Worm (Caenorhabditis elegans) whole organism, midembryonic: ENCODE results near the gene nhr-104.

Experiments used
- T22C8.4 ChIP-seq: fragments of 200-800 bp; sonication (Bioruptor generic); IDR thresholded peaks from 2 replicates; pipeline ENCODE4 v1.3.6; 2022; ENCODE audit warnings: missing genetic modification characterization, missing compliant biosample characterization
- cog-1 ChIP-seq: sonication (generic microtip); optimal IDR thresholded peaks from 2 replicates; lab custom pipeline; 2016; ENCODE audit warnings: missing genetic modification characterization, missing compliant biosample characterization
- flt-1 ChIP-seq: fragments of 200-800 bp; sonication (Bioruptor generic); IDR thresholded peaks from 2 replicates; pipeline ENCODE4 v1.3.6; 2022; ENCODE audit warnings: missing genetic modification characterization, missing compliant biosample characterization
- klf-2 ChIP-seq: fragments of 200-800 bp; sonication (Bioruptor generic); conservative IDR thresholded peaks from 2 replicates; pipeline ENCODE4 v1.3.6; 2022; ENCODE audit warnings: missing genetic modification reagents, missing genetic modification characterization, missing compliant biosample characterization
- med-1 ChIP-seq: sonication (generic microtip); optimal IDR thresholded peaks from 2 replicates; lab custom pipeline; 2017; ENCODE audit warnings: missing genetic modification characterization, mild to moderate bottlenecking, missing compliant biosample characterization, antibody characterized with exemption, missing genetic modification reagents; ENCODE audit not compliant: insufficient read depth
- ref-1 ChIP-seq: fragments of 200-800 bp; sonication (Bioruptor generic); conservative IDR thresholded peaks from 2 replicates; pipeline ENCODE4 v1.3.6; 2022; ENCODE audit warnings: missing genetic modification reagents, missing genetic modification characterization, missing compliant biosample characterization
- tab-1 ChIP-seq: fragments of 200-800 bp; sonication (Bioruptor generic); IDR thresholded peaks from 2 replicates; pipeline ENCODE4 v1.3.6; 2022; ENCODE audit warnings: missing genetic modification characterization, missing compliant biosample characterization
- ztf-23 ChIP-seq: fragments of 200-800 bp; sonication (Bioruptor generic); IDR thresholded peaks from 2 replicates; pipeline ENCODE4 v1.3.6; 2022; ENCODE audit warnings: missing genetic modification reagents, missing genetic modification characterization, missing compliant biosample characterization
- ztf-29 ChIP-seq: fragments of 200-800 bp; sonication (Bioruptor generic); IDR thresholded peaks from 2 replicates; pipeline ENCODE4 v1.3.6; 2022; ENCODE audit warnings: missing genetic modification reagents, missing genetic modification characterization, missing compliant biosample characterization

Gene nhr-104

ce11 chrIV:4776501-4776900 is 12.0 kb downstream of the nhr-104 start:
- TF ChIP-seq klf-2 (GFP tag; lab: Robert Waterston, UW) (no peak), tab-1 (GFP tag; lab: Robert Waterston, UW) (no peak)

- TF ChIP-seq cog-1 (tag; lab: Kevin White, UChicago) (no peak), med-1 (GFP tag; lab: Kevin White, UChicago) (no peak), ref-1 (GFP tag; lab: Robert Waterston, UW) (no peak), ztf-29 (GFP tag; lab: Robert Waterston, UW) (no peak), tab-1 (GFP tag; lab: Robert Waterston, UW) (no peak), T22C8.4 (GFP tag; lab: Robert Waterston, UW) (no peak), flt-1 (no peak), ztf-23 (GFP tag; lab: Robert Waterston, UW) (no peak), klf-2 (GFP tag; lab: Robert Waterston, UW) (no peak)
Measured at ce11 chrIV:4776001-4776400, 12.5 kb downstream of the nhr-104 start, which contains the start of gene R11E3.19. Gene R11E3.19 (minus strand): TSS chrIV:4776101.

- no peak for TF ChIP-seq ztf-29 (GFP tag; lab: Robert Waterston, UW)
- no peak for TF ChIP-seq klf-2 (GFP tag; lab: Robert Waterston, UW)
Measured at ce11 chrIV:4771792-4772191, 16.7 kb downstream of the nhr-104 start, which contains the start of gene R11E3.2. Gene R11E3.2 (plus strand): TSS chrIV:4772092.

- no peak for TF ChIP-seq med-1 (GFP tag; lab: Kevin White, UChicago)
- TF ChIP-seq ztf-29 (GFP tag; lab: Robert Waterston, UW) = no peak
- no peak for TF ChIP-seq klf-2 (GFP tag; lab: Robert Waterston, UW)
- TF ChIP-seq flt-1 = no peak
- no peak for TF ChIP-seq T22C8.4 (GFP tag; lab: Robert Waterston, UW)
- TF ChIP-seq tab-1 (GFP tag; lab: Robert Waterston, UW) = no peak
- no peak for TF ChIP-seq ref-1 (GFP tag; lab: Robert Waterston, UW)
- no peak for TF ChIP-seq cog-1 (tag; lab: Kevin White, UChicago)
- TF ChIP-seq ztf-23 (GFP tag; lab: Robert Waterston, UW) = no peak
Measured at ce11 chrIV:4764422-4764821, 24.1 kb downstream of the nhr-104 start, which contains the start of gene npp-26. Gene npp-26 (plus strand): TSS chrIV:4764722.

- no peak for TF ChIP-seq T22C8.4 (GFP tag; lab: Robert Waterston, UW)
- TF ChIP-seq cog-1 (tag; lab: Kevin White, UChicago) = no peak
- TF ChIP-seq flt-1 = no peak
- no peak for TF ChIP-seq ztf-29 (GFP tag; lab: Robert Waterston, UW)
- TF ChIP-seq ref-1 (GFP tag; lab: Robert Waterston, UW) = no peak
- no peak for TF ChIP-seq tab-1 (GFP tag; lab: Robert Waterston, UW)
- TF ChIP-seq ztf-23 (GFP tag; lab: Robert Waterston, UW) = no peak
- TF ChIP-seq klf-2 (GFP tag; lab: Robert Waterston, UW) = no peak
- no peak for TF ChIP-seq med-1 (GFP tag; lab: Kevin White, UChicago)
Measured at ce11 chrIV:4763844-4764243, 24.6 kb downstream of the nhr-104 start, which contains the start of gene Y17G9B.2. Gene Y17G9B.2 (plus strand): TSS chrIV:4764144.

- TF ChIP-seq tab-1 (GFP tag; lab: Robert Waterston, UW) (no peak), T22C8.4 (GFP tag; lab: Robert Waterston, UW) (no peak), flt-1 (no peak), ztf-29 (GFP tag; lab: Robert Waterston, UW) (no peak), cog-1 (tag; lab: Kevin White, UChicago) (no peak), ztf-23 (GFP tag; lab: Robert Waterston, UW) (no peak)
Measured at ce11 chrIV:4760378-4761084, 28.0 kb downstream of the nhr-104 start, which contains the start of the genes memi-1 and cyp-31A3. Gene memi-1 (minus strand): TSS chrIV:4760428. Gene cyp-31A3 (plus strand): TSS chrIV:4761049.

- TF ChIP-seq klf-2 (GFP tag; lab: Robert Waterston, UW) (no peak), T22C8.4 (GFP tag; lab: Robert Waterston, UW) (no peak), ztf-29 (GFP tag; lab: Robert Waterston, UW) (no peak), ref-1 (GFP tag; lab: Robert Waterston, UW) (no peak), tab-1 (GFP tag; lab: Robert Waterston, UW) (no peak), flt-1 (no peak), cog-1 (tag; lab: Kevin White, UChicago) (no peak), med-1 (GFP tag; lab: Kevin White, UChicago) (no peak), ztf-23 (GFP tag; lab: Robert Waterston, UW) (no peak)
Measured at ce11 chrIV:4758659-4759058, 29.8 kb downstream of the nhr-104 start, which contains the start of gene Y17G9B.8. Gene Y17G9B.8 (minus strand): TSS chrIV:4758840.

- TF ChIP-seq tab-1 (GFP tag; lab: Robert Waterston, UW) = no peak
- TF ChIP-seq ztf-23 (GFP tag; lab: Robert Waterston, UW) = no peak
- TF ChIP-seq ztf-29 (GFP tag; lab: Robert Waterston, UW) = no peak
- TF ChIP-seq klf-2 (GFP tag; lab: Robert Waterston, UW) = no peak
- no peak for TF ChIP-seq T22C8.4 (GFP tag; lab: Robert Waterston, UW)
- TF ChIP-seq ref-1 (GFP tag; lab: Robert Waterston, UW) = no peak
- TF ChIP-seq flt-1 = no peak
- TF ChIP-seq med-1 (GFP tag; lab: Kevin White, UChicago) = no peak
- no peak for TF ChIP-seq cog-1 (tag; lab: Kevin White, UChicago)
Measured at ce11 chrIV:4755929-4756655, 32.4 kb downstream of the nhr-104 start, which contains the start of the genes fbxb-77 and Y17G9B.11. Gene fbxb-77 (minus strand): TSS chrIV:4756157. Gene Y17G9B.11 (plus strand): TSS chrIV:4756605.

- TF ChIP-seq tab-1 (GFP tag; lab: Robert Waterston, UW) (no peak), med-1 (GFP tag; lab: Kevin White, UChicago) (no peak), ztf-29 (GFP tag; lab: Robert Waterston, UW) (no peak), T22C8.4 (GFP tag; lab: Robert Waterston, UW) (no peak), klf-2 (GFP tag; lab: Robert Waterston, UW) (no peak), ref-1 (GFP tag; lab: Robert Waterston, UW) (no peak), ztf-23 (GFP tag; lab: Robert Waterston, UW) (no peak), flt-1 (no peak), cog-1 (tag; lab: Kevin White, UChicago) (no peak)
Measured at ce11 chrIV:4751814-4752213, 36.7 kb downstream of the nhr-104 start, which contains the start of gene Y17G9B.4. Gene Y17G9B.4 (plus strand): TSS chrIV:4752119.
